Fruit fly (Drosophila melanogaster) whole organism, wandering third instar larva: Measurements from ENCODE around the gene CG43117.

Experiments
- CrebA ChIP-seq: fragments of 200-800 bp; sonication (Bioruptor generic); optimal IDR thresholded peaks from 2 replicates; lab custom pipeline; 2016; ENCODE audit warnings: missing biosample characterization, mild to moderate bottlenecking, missing genetic modification characterization, borderline replicate concordance
- GATAd ChIP-seq: sonication (Bioruptor generic); optimal IDR thresholded peaks from 2 replicates; lab custom pipeline; 2016; ENCODE audit warnings: missing biosample characterization, missing genetic modification characterization
- Hnf4 ChIP-seq: fragments of 200-800 bp; sonication (Bioruptor generic); optimal IDR thresholded peaks from 2 replicates; lab custom pipeline; 2016; ENCODE audit warnings: missing biosample characterization, mild to moderate bottlenecking, missing genetic modification characterization
- Hr78 ChIP-seq: fragments of >200 bp; optimal IDR thresholded peaks from 2 replicates; lab custom pipeline; 2017; ENCODE audit warnings: missing biosample characterization, missing genetic modification characterization
- Myc ChIP-seq: fragments of >200 bp; optimal IDR thresholded peaks from 2 replicates; lab custom pipeline; 2017
- OdsH ChIP-seq: fragments of 200-800 bp; sonication (Bioruptor generic); optimal IDR thresholded peaks from 2 replicates; lab custom pipeline; 2016; ENCODE audit warnings: missing biosample characterization, mild to moderate bottlenecking, missing genetic modification characterization
- Sp1 ChIP-seq: fragments of 200-800 bp; sonication (Bioruptor generic); optimal IDR thresholded peaks from 3 replicates; lab custom pipeline; 2019; ENCODE audit warnings: missing biosample characterization, mild to moderate bottlenecking, missing genetic modification characterization, moderate library complexity
- foxo ChIP-seq, 2 experiments: fragments of 200-800 bp; sonication (Bioruptor generic); optimal IDR thresholded peaks; 2 replicates in 1 of 2; 3 replicates in 1 of 2; lab custom pipeline; 2016 to 2017; ENCODE audit warnings: missing biosample characterization in 2 of 2, missing genetic modification characterization in 2 of 2
- fru ChIP-seq: fragments of 200-800 bp; sonication (Bioruptor generic); optimal IDR thresholded peaks from 3 replicates; lab custom pipeline; 2016; ENCODE audit warnings: missing biosample characterization, mild to moderate bottlenecking, missing genetic modification characterization
- lola ChIP-seq: fragments of >200 bp; optimal IDR thresholded peaks from 2 replicates; lab custom pipeline; 2017; ENCODE audit warnings: missing biosample characterization, missing genetic modification characterization
- pan ChIP-seq: fragments of >200 bp; optimal IDR thresholded peaks from 2 replicates; lab custom pipeline; 2017
- psq ChIP-seq: fragments of 200-800 bp; sonication (Bioruptor generic); optimal IDR thresholded peaks from 3 replicates; lab custom pipeline; 2017; ENCODE audit warnings: missing biosample characterization, mild to moderate bottlenecking, missing genetic modification characterization, moderate library complexity
- sv ChIP-seq: fragments of 200-800 bp; sonication (Bioruptor generic); optimal IDR thresholded peaks from 3 replicates; lab custom pipeline; 2016; ENCODE audit warnings: missing biosample characterization, missing genetic modification characterization
- woc ChIP-seq: sonication (Bioruptor generic); optimal IDR thresholded peaks from 2 replicates; lab custom pipeline; 2016; ENCODE audit warnings: missing biosample characterization, mild to moderate bottlenecking, missing genetic modification characterization

- no peak for TF ChIP-seq psq (GFP tag; lab: Kevin White, UChicago)
- no peak for TF ChIP-seq CrebA
- no peak for TF ChIP-seq Hr78 (GFP tag; lab: Kevin White, UChicago)
- no peak for TF ChIP-seq foxo (GFP tag; optimal IDR thresholded peaks at IDR 0.05; lab: Kevin White, UChicago)
- no peak for TF ChIP-seq Hnf4 (GFP tag; lab: Kevin White, UChicago)
- no peak for TF ChIP-seq woc (GFP tag; lab: Kevin White, UChicago)
- no peak for TF ChIP-seq sv
- TF ChIP-seq fru (GFP tag; lab: Kevin White, UChicago), result no peak
- no peak for TF ChIP-seq GATAd (GFP tag; lab: Kevin White, UChicago)
- no peak for TF ChIP-seq lola (GFP tag; lab: Kevin White, UChicago)
- no peak for TF ChIP-seq pan
- TF ChIP-seq OdsH (GFP tag; lab: Kevin White, UChicago), result no peak
- no peak for TF ChIP-seq Myc (lab: Kevin White, UChicago)
- no peak for TF ChIP-seq Sp1 (GFP tag; lab: Kevin White, UChicago)
These were observed 20.9 kb upstream of the CG43117 start for dm6 chr3R:26433743-26434142.
